Worm (Caenorhabditis elegans): ENCODE measurements around the gene Y54G2A.48.

Y54G2A.48 gene

DNA sequence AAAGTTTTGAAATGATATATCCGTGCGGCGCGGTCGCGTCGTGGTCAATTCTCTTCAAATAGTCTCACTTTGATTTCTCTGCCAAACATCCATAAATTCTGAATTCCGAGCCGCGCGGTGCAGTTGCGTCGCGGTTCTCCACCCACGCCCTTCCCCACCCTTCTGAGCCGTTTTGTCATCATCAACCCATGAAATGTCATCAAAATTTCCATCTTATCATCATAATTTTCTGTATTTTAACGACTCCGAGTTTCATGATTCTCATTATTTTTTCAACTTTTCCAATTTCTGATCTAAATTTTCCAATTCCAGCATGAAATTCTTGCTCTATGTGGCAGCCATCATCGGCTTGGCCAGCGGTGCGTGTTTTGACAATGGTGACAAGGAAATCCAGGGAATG, 9.7 kb upstream of the Y54G2A.48 start, which contains the start of gene clec-84:
TSS of gene clec-84 (plus strand) at position 301 of the 400 bp plus-strand sequence.
- TF ChIP-seq cog-1 (tag; optimal IDR thresholded peaks at IDR 0.05) (no peak), T22C8.4 (GFP tag; IDR thresholded peaks at IDR 0.05) (no peak), ref-1 (GFP tag; conservative IDR thresholded peaks at IDR 0.05) (no peak), tab-1 (GFP tag; IDR thresholded peaks at IDR 0.05) (no peak), ztf-23 (GFP tag; IDR thresholded peaks at IDR 0.05) (no peak), klf-2 (GFP tag; conservative IDR thresholded peaks at IDR 0.05) (no peak), flt-1 (GFP tag; IDR thresholded peaks at IDR 0.05) (no peak), ztf-29 (GFP tag; IDR thresholded peaks at IDR 0.05) (no peak), med-1 (GFP tag; optimal IDR thresholded peaks at IDR 0.05; ENCODE audit: insufficient read depth) (no peak)

DNA sequence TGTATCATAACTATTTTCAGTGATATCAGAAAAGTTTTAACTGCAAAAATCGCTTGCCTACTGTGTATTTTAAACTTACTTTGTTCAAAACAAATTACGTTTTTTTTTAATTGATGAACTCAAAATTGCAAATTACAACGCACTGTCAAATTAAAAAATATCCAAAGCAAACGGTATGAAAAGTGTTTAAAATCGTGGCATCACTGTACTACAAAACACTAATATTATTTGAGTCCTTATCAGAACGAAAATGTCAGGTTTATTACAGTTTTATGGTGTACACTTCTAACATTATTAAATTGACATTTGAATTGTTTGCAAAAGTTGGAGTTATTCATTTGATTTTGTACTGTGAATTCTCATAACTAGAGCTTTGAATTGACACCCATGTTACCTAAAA, 8.8 kb upstream of the Y54G2A.48 start, which contains the start of gene clec-83:
TSS of gene clec-83 (minus strand) at position 213 of the 400 bp plus-strand sequence.
- TF ChIP-seq med-1 (GFP tag; optimal IDR thresholded peaks at IDR 0.05; ENCODE audit: insufficient read depth), result no peak
- TF ChIP-seq T22C8.4 (GFP tag; IDR thresholded peaks at IDR 0.05), result no peak

- no peak for TF ChIP-seq flt-1 (GFP tag; IDR thresholded peaks at IDR 0.05)
- TF ChIP-seq cog-1 (tag; optimal IDR thresholded peaks at IDR 0.05), result no peak
- TF ChIP-seq T22C8.4 (GFP tag; IDR thresholded peaks at IDR 0.05), result no peak
- no peak for TF ChIP-seq ref-1 (GFP tag; conservative IDR thresholded peaks at IDR 0.05)
- TF ChIP-seq ztf-23 (GFP tag; IDR thresholded peaks at IDR 0.05), result no peak
- TF ChIP-seq tab-1 (GFP tag; IDR thresholded peaks at IDR 0.05), result no peak
- no peak for TF ChIP-seq klf-2 (GFP tag; conservative IDR thresholded peaks at IDR 0.05)
- no peak for TF ChIP-seq med-1 (GFP tag; optimal IDR thresholded peaks at IDR 0.05; ENCODE audit: insufficient read depth)
- no peak for TF ChIP-seq ztf-29 (GFP tag; IDR thresholded peaks at IDR 0.05)
Measured at ce11 chrIV:2838308-2838707, 5.8 kb upstream of the Y54G2A.48 start, which contains the start of gene Y54G2A.7. Gene Y54G2A.7, plus strand, starts transcription at chrIV:2838608.

DNA sequence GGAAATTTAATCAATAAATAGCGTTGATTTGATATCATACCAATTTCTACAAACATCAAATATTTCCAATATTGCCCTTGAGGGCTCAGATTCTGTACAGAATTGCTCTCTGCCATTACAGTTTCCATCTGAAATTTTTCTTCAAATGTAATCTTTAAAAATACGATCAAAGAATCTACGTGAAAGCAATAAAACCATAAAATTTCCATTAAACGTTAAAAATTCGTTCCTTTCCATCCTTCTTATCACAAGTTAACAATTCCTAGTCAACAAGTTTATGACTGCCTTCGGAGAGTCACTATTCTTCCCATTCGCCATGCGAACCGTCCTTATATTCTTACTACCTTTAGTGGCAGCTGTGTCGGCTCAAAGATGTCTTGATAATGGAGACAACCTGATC, 2.9 kb upstream of the Y54G2A.48 start, which contains the start of gene clec-82:
TSS of gene clec-82 (plus strand) at position 301 of the 400 bp plus-strand sequence.
- TF ChIP-seq ztf-23 (GFP tag; IDR thresholded peaks at IDR 0.05), result no peak
- TF ChIP-seq tab-1 (GFP tag; IDR thresholded peaks at IDR 0.05), result no peak

ce11 chrIV:2834516-2834915, 2.0 kb upstream of the Y54G2A.48 start, which contains the start of gene pudl-2:
Gene pudl-2, plus strand, starts transcription at chrIV:2834816.
- TF ChIP-seq ref-1 (GFP tag; conservative IDR thresholded peaks at IDR 0.05) (no peak), flt-1 (GFP tag; IDR thresholded peaks at IDR 0.05) (no peak), T22C8.4 (GFP tag; IDR thresholded peaks at IDR 0.05) (no peak), tab-1 (GFP tag; IDR thresholded peaks at IDR 0.05) (no peak), ztf-23 (GFP tag; IDR thresholded peaks at IDR 0.05) (no peak), klf-2 (GFP tag; conservative IDR thresholded peaks at IDR 0.05) (no peak), cog-1 (tag; optimal IDR thresholded peaks at IDR 0.05) (no peak), med-1 (GFP tag; optimal IDR thresholded peaks at IDR 0.05; ENCODE audit: insufficient read depth) (no peak), ztf-29 (GFP tag; IDR thresholded peaks at IDR 0.05) (no peak)

DNA sequence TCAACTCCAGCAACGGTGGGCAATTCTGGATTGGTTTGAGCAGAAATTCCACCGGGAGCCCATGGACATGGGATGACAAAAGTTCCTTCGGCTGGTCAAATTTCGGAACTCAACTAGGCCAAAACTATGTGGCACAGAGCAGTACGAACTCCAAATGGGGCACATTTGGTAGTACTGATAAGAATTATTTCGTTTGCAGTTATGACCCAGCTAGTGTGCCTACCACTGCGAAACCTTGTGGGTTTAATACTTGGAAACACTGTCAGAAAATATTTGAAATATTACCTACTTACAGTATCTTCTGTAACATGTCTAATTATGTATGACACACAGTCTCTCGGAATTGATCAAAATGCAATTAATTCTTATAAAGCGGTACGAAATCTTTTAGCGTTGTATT, 6.2 kb downstream of the Y54G2A.48 start:
- TF ChIP-seq cog-1 (tag; optimal IDR thresholded peaks at IDR 0.05), result no peak
- no peak for TF ChIP-seq klf-2 (GFP tag; conservative IDR thresholded peaks at IDR 0.05)
- no peak for TF ChIP-seq ref-1 (GFP tag; conservative IDR thresholded peaks at IDR 0.05)

DNA sequence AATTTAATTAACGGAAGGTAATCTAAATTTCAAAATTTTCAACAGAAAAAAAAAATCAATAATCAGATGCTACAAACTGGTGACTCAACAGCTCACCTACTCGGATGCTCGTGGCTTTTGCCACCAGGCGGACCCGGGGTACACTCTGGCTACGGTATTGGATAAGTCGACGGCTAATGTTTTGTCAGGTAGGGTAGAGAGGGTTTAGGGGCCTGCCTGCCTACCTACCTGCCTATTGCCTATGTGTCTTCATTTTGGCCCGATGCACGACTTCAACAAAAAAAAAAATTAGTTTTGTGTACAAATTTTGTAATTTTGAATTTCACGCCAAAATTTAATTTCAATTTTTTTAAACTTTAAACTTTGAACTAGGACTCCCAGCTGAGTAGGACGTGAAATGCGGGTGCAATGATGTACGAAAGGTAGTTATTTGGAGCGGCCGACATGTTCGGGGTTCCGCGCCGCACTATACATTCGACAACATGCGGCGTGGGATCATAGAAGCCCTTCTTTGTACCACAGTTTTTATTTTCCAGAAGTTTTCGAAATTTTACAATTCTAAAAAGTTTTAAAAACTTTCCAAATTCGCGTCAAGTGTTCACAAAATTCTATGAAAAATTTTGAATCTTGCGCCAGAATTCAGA, 6.9 kb downstream of the Y54G2A.48 start:
- TF ChIP-seq cog-1 (tag; optimal IDR thresholded peaks at IDR 0.05), result no peak
- TF ChIP-seq ztf-29 (GFP tag; IDR thresholded peaks at IDR 0.05), result no peak
- TF ChIP-seq med-1 (GFP tag; optimal IDR thresholded peaks at IDR 0.05; ENCODE audit: insufficient read depth), result no peak
- TF ChIP-seq T22C8.4 (GFP tag; IDR thresholded peaks at IDR 0.05), result no peak
- no peak for TF ChIP-seq tab-1 (GFP tag; IDR thresholded peaks at IDR 0.05)
- TF ChIP-seq ref-1 (GFP tag; conservative IDR thresholded peaks at IDR 0.05), result no peak
- TF ChIP-seq ztf-23 (GFP tag; IDR thresholded peaks at IDR 0.05), result no peak
- no peak for TF ChIP-seq klf-2 (GFP tag; conservative IDR thresholded peaks at IDR 0.05)
- TF ChIP-seq flt-1 (GFP tag; IDR thresholded peaks at IDR 0.05), result no peak

DNA sequence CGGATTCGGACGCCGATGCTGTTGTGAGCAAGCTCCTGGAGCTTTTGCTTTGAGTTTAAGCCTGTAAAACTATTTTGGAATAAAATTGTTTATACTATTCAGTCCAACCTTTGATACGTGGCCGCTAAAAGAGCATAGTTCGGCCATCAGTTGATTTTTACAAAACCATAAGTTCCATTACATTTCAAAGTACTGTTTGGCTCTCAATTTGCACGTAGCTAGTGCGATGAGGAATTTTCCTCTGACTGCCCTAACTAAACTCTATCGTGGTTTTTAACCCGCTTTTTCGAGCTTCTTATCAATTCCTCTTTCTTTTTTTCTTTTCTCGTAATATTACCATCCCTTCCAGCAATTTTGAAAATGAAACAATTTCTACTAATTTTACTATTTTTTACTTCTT, 9.0 kb downstream of the Y54G2A.48 start, which contains the start of gene clec-80:
TSS of gene clec-80 (plus strand) at position 301 of the 400 bp plus-strand sequence.
- TF ChIP-seq klf-2 (GFP tag; conservative IDR thresholded peaks at IDR 0.05), result no peak
- no peak for TF ChIP-seq flt-1 (GFP tag; IDR thresholded peaks at IDR 0.05)
- TF ChIP-seq ref-1 (GFP tag; conservative IDR thresholded peaks at IDR 0.05), result no peak
- no peak for TF ChIP-seq ztf-29 (GFP tag; IDR thresholded peaks at IDR 0.05)
- no peak for TF ChIP-seq med-1 (GFP tag; optimal IDR thresholded peaks at IDR 0.05; ENCODE audit: insufficient read depth)
- no peak for TF ChIP-seq tab-1 (GFP tag; IDR thresholded peaks at IDR 0.05)
- no peak for TF ChIP-seq T22C8.4 (GFP tag; IDR thresholded peaks at IDR 0.05)
- TF ChIP-seq ztf-23 (GFP tag; IDR thresholded peaks at IDR 0.05), result no peak
- no peak for TF ChIP-seq cog-1 (tag; optimal IDR thresholded peaks at IDR 0.05)

- TF ChIP-seq flt-1 (GFP tag; IDR thresholded peaks at IDR 0.05), result no peak
- TF ChIP-seq tab-1 (GFP tag; IDR thresholded peaks at IDR 0.05), result no peak
- no peak for TF ChIP-seq ztf-23 (GFP tag; IDR thresholded peaks at IDR 0.05)
- TF ChIP-seq ztf-29 (GFP tag; IDR thresholded peaks at IDR 0.05), result no peak
- TF ChIP-seq klf-2 (GFP tag; conservative IDR thresholded peaks at IDR 0.05), result no peak
- no peak for TF ChIP-seq med-1 (GFP tag; optimal IDR thresholded peaks at IDR 0.05; ENCODE audit: insufficient read depth)
- no peak for TF ChIP-seq T22C8.4 (GFP tag; IDR thresholded peaks at IDR 0.05)
- TF ChIP-seq ref-1 (GFP tag; conservative IDR thresholded peaks at IDR 0.05), result no peak
- no peak for TF ChIP-seq cog-1 (tag; optimal IDR thresholded peaks at IDR 0.05)
Measured at ce11 chrIV:2820408-2820807, 12.1 kb downstream of the Y54G2A.48 start, which contains the start of gene Y54G2A.37. Gene Y54G2A.37, plus strand, starts transcription at chrIV:2820708.

DNA sequence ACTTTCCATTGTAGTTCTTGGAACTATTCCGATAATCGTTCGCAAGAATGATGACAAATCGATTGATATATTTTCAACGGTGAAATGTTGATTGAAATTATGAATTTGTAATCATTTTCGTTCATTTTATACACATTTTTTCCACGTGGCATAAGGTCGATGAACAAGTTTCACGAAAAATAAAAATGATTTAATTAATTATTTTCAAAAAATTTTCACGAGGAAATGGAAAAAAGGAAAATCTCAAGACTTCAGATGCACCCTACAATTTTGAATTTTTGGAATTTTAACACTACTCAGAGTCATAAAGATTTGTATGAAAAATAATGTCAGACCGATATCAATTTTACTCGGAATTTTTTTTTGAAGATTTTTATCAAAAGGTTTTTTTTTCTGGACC, 12.9 kb downstream of the Y54G2A.48 start, which contains the start of gene Y54G2A.13:
TSS of gene Y54G2A.13 (minus strand) at position 101 of the 400 bp plus-strand sequence.
- TF ChIP-seq tab-1 (GFP tag; IDR thresholded peaks at IDR 0.05) (no peak), ztf-29 (GFP tag; IDR thresholded peaks at IDR 0.05) (no peak), T22C8.4 (GFP tag; IDR thresholded peaks at IDR 0.05) (no peak), klf-2 (GFP tag; conservative IDR thresholded peaks at IDR 0.05) (no peak), flt-1 (GFP tag; IDR thresholded peaks at IDR 0.05) (no peak), ref-1 (GFP tag; conservative IDR thresholded peaks at IDR 0.05) (no peak), ztf-23 (GFP tag; IDR thresholded peaks at IDR 0.05) (no peak), cog-1 (tag; optimal IDR thresholded peaks at IDR 0.05) (no peak), med-1 (GFP tag; optimal IDR thresholded peaks at IDR 0.05; ENCODE audit: insufficient read depth) (no peak)
